Fruit fly (Drosophila melanogaster): ENCODE measurements around the gene CG6005.
A peak's percentile ranks its signal among the peaks of the same experiment; 100 is the strongest.

DNA sequence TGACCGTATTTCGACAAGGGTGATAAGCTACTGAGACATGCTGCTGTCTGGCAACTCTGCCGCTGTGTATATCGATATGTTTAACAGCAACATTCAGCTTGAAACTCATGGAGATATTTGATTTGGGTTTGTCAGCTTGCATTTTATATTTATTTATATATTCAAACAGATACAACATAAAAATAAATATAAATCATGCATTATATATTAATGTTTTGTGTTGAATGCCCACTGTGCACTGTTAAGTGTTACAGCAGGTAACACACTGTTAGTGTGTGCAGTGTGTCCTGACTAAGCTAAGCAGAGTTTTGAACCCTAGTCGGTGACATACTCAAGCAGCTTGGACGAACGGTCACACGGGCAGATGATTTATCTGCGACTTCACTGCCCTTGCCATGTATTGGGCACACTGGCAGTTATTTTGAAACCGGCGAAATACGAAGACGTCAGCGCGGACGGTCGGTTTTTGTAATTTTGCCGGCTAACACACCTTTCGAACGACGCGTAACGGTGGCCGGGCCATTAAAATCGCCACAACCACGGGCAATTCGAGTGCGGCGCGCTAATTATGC is 40.1 kb downstream of the CG6005 start, which contains the start of the genes snRNP-U1-C and gukh:
- TF ChIP-seq esn (GFP tag; optimal IDR thresholded peaks at IDR 0.05) = peak; percentile 75
- TF ChIP-seq svp (GFP tag) = peak; percentile 73
- peak; percentile 76 for TF ChIP-seq CG8119 (GFP tag; IDR thresholded peaks at IDR 0.05)
- peak; percentile 79 for TF ChIP-seq Hr4 (GFP tag; optimal IDR thresholded peaks at IDR 0.05)
- no peak for TF ChIP-seq Blimp-1 (GFP tag; optimal IDR thresholded peaks at IDR 0.05)
- TF ChIP-seq topi (GFP tag; optimal IDR thresholded peaks at IDR 0.05) = peak; percentile 58
- TF ChIP-seq ss (GFP tag; optimal IDR thresholded peaks at IDR 0.05) = peak in 1 of 2 experiments; percentile 56
- peak; percentile 59 for TF ChIP-seq CG6792 (GFP tag; optimal IDR thresholded peaks at IDR 0.05)
- TF ChIP-seq salr (GFP tag; optimal IDR thresholded peaks at IDR 0.05) = peak; percentile 38 to 58
- TF ChIP-seq Eip75B (GFP tag; optimal IDR thresholded peaks at IDR 0.05) = peak; percentile 62
